Fruit fly (Drosophila melanogaster) Kc167 (cell line): ENCODE data around the gene CG34297.

Experiments used
- Myc ChIP-seq: fragments of >200 bp; optimal IDR thresholded peaks from 2 replicates; lab custom pipeline; 2017; ENCODE audit warnings: missing external identifiers
- Sin3A ChIP-seq: fragments of >200 bp; optimal IDR thresholded peaks from 2 replicates; lab custom pipeline; 2018; ENCODE audit warnings: missing external identifiers
- h ChIP-seq: fragments of >200 bp; optimal IDR thresholded peaks from 3 replicates; lab custom pipeline; 2018; ENCODE audit warnings: missing external identifiers
- insv ChIP-seq: fragments of >200 bp; optimal IDR thresholded peaks from 3 replicates; lab custom pipeline; 2018; ENCODE audit warnings: missing external identifiers
- psq ChIP-seq: fragments of >200 bp; optimal IDR thresholded peaks from 2 replicates; lab custom pipeline; 2017; ENCODE audit warnings: missing external identifiers
- ttk ChIP-seq: sonication (Bioruptor generic); optimal IDR thresholded peaks from 2 replicates; lab custom pipeline; 2017; ENCODE audit warnings: missing external identifiers

The CG34297 gene

DNA sequence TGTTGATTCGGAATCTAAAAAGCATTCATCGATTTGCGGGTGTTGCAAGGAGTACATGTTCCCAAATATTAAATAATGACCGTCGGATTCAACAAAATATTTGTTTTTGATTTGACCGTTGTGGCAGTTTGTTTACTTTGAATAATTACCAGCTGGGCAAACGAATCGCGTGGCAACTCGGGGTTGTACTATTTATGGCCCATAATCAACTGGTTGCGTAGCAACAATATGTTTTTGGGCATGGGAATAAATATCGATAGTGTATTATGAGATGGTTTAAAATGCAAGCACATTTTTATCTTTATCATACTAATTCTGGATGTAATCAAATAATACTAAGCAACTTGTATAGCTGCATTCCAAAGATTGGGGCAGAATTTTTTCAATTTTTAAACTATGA lies at the start of gene CG34297:
Gene CG34297, minus strand, starts transcription at position 101 of the 400 bp plus-strand sequence.
- TF ChIP-seq h (lab: Kevin White, UChicago) (no peak), Sin3A (lab: Kevin White, UChicago) (no peak), Myc (lab: Kevin White, UChicago) (no peak), psq (lab: Kevin White, UChicago) (no peak), insv (lab: Kevin White, UChicago) (no peak), ttk (lab: Kevin White, UChicago) (no peak)

DNA sequence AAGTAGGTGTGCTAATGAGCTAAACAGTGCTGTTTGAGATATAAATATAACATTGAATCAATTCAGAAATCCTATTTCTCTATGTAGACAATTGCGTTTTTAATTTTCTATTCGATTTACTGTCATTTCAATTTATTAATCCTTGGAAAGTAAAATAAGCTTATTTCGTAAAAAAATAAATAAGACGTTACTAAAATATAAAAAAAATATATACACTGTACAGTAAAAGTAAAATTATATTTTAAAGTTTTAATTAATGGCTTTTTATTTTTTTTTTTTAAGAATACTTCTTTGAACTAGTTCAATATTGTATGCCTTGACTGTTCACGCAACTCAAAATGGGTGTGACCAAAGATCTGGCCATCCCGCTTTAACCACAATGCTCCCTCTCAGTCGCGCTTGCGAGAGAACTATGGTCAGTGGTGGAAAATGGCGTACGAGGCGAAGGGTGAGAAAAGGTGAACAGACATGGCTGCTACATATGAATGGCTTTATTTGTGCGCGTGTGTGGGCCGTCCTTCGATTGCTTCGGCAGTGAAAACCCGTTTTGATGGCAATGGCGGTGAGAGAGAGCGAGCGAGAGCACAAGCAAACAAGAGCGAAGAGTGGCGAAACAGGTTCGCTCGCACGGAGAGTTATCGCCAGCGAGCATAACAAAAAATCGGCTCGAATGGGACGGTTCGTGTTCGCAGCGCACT lies 43.5 kb upstream of the CG34297 start, which contains the start of gene Dfd:
Gene Dfd, plus strand, starts transcription at position 648 of the 698 bp plus-strand sequence.
- TF ChIP-seq h (lab: Kevin White, UChicago) (no peak), Myc (lab: Kevin White, UChicago) (no peak), ttk (lab: Kevin White, UChicago) (no peak)

DNA sequence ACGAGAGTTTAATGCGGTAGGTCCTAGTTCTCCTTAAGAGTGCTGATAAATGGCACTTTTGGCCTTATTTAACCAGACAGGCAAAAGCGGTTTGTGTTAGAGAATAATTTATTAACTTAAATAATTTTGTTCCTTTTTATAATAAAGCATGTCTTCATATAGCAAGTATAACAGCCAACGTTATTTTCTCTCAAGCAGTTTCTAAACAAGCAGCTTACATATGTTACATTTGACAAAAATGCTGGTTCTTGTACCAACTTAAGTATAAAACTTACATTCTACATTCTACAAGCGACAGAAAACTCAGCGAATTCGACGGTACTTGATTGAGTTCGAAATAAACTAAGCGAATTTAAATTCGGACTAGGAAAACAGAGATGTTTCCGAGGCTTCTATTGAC lies 32.2 kb upstream of the CG34297 start:
- TF ChIP-seq ttk (lab: Kevin White, UChicago) (no peak), h (lab: Kevin White, UChicago) (no peak), insv (lab: Kevin White, UChicago) (no peak), Sin3A (lab: Kevin White, UChicago) (no peak), psq (lab: Kevin White, UChicago) (no peak), Myc (lab: Kevin White, UChicago) (no peak)

DNA sequence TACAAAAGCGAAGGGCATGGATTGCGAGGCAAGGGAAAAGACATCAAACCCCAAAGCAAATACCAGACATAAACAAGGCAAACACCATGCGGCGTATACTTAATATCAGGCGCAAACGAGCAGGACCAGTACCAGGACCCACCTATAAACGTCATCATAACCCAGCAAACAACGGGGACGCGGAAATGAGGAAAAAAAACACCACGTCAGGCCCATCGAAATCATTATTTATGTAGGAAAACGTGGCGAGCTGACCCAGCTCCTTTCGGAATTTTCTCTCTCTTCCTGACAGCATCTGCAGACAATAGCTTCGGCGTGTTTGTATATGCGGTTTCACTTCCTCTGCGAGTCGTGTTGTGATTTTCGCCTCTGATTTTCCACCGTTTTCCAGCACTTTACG lies 29.0 kb upstream of the CG34297 start:
- no peak for TF ChIP-seq Myc (lab: Kevin White, UChicago)

DNA sequence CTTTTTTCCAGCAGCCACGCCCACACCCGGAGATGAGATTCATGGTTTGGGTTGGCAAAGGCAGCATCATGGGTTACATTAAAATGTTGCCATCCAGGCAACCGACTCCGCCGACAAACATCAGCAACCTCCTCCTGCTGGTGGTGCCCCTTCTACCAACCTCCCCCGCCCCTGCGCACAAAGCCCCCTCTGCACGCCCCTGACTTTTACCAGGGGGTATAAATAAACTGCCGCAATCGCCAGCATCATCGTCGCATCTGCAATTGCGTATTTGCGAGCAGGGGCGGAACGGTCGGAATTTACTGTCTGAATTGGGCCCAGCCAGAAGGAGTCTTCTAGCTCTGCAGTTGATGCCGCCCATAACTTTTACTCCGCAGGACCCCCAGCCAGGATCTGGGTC lies 24.0 kb upstream of the CG34297 start:
- TF ChIP-seq psq (lab: Kevin White, UChicago) (no peak), ttk (lab: Kevin White, UChicago) (no peak), insv (lab: Kevin White, UChicago) (no peak), Myc (lab: Kevin White, UChicago) (no peak), h (lab: Kevin White, UChicago) (no peak), Sin3A (lab: Kevin White, UChicago) (no peak)

DNA sequence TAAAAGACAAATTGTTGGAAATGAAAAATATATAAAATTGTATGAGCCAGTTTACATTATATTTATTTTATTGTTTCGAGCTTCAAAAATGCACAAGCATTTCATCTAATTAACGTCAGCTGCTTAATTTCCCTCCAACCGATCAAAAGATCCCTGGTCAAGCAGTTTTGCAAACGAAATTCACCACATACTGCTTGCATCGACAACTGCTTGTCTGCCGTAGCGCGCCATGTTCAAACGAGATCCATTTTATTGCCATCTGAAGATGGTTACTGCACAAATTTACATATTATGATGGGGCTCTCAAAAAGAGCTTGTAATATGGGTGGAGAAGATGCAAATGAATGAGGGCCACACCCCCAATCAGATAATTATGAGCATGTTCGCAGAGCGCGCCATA lies 20.4 kb upstream of the CG34297 start:
- TF ChIP-seq h (lab: Kevin White, UChicago) (no peak), ttk (lab: Kevin White, UChicago) (no peak), Myc (lab: Kevin White, UChicago) (no peak), Sin3A (lab: Kevin White, UChicago) (no peak), insv (lab: Kevin White, UChicago) (no peak)

DNA sequence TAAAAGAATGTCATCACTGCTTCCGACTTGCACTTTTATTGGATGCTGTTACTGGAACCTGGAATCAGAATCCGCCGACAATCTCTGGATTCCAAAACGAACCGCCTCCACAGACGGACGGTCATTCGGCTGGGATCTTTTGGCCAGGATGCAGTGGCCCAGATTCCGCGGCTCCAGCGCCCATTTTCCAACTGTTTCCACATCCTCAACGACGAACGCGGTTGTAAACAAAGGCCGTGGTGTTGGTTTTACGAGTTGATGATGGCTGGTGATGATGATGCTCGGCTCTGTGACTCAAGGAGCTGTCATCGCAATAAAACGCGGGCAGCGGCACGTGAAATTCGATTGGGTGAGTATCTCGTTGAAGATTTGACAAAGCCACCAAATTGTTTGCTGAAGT lies 19.1 kb upstream of the CG34297 start:
- TF ChIP-seq psq (lab: Kevin White, UChicago) (no peak), Myc (lab: Kevin White, UChicago) (no peak), insv (lab: Kevin White, UChicago) (no peak), h (lab: Kevin White, UChicago) (no peak), ttk (lab: Kevin White, UChicago) (no peak), Sin3A (lab: Kevin White, UChicago) (no peak)

DNA sequence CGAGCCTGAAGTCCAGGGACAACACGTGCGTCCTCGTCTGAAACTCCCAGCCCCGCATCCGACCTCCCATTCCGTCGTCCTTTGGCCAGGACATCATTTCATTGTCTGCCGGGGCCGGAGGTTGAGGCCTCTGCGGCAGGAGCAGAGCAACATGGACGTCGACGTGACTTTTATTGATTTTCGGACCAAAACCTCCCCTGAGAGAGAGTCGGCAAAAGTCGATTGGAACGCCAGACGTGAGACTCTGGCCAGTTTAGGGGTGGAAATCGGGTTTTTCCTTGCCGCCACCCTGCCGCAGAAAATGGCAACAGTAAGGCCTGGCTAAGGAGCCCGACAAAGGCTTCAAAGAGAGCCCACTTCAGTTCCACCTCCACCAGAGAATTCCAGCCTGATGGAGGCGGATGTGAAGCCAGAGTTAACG lies 18.4 kb upstream of the CG34297 start:
- TF ChIP-seq h (lab: Kevin White, UChicago) (no peak), Myc (lab: Kevin White, UChicago) (no peak), ttk (lab: Kevin White, UChicago) (no peak), psq (lab: Kevin White, UChicago) (no peak), Sin3A (lab: Kevin White, UChicago) (no peak), insv (lab: Kevin White, UChicago) (no peak)

DNA sequence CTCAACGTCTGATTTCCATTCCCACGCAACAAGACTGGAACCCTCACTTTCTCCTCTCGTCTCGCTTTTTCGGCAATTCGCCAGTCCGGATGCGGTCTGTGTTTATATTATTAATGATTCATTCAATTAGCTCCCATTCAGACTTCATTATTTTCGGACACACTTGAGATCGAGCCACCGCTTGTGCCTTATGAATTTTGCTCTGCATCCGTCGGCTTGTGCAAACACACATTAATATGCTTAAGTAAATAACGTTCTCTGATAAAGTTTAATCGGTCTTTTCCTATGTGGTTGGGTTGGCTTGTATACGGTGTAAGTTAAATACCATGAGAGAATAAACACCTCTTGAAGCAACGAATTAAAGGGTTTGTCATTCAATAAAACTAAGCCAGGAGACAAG lies 17.0 kb upstream of the CG34297 start:
- TF ChIP-seq ttk (lab: Kevin White, UChicago) (no peak), h (lab: Kevin White, UChicago) (no peak)

DNA sequence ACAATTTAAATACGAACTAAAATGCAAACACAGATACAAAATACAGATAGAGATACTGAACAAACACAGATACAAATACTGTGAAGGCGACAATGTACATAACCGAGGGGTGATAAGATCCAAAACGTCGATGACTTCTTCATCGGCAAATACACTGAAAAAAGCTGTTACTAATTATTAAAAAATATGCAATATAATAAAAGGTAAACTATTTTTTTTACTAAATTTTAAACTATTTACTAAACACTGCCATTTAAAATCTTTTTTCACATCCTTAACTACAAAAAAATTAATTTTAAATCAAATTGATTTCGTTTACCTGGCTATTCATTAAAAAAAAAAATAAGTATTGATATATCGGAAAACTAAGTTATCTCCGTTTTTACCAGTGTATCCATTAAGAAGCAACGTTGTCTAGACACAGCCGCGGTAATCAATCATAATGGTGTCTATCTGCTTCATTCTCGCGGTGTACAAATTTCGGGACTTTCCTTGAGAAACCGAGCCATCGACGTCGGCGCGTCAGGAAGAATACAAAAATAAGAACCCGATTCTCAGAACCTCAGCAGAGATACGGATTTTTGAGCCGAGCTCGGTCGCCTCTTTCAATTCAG lies 15.1 kb upstream of the CG34297 start:
- no peak for TF ChIP-seq ttk (lab: Kevin White, UChicago)
- TF ChIP-seq psq (lab: Kevin White, UChicago): no peak
- TF ChIP-seq h (lab: Kevin White, UChicago): no peak
- TF ChIP-seq insv (lab: Kevin White, UChicago): no peak
- TF ChIP-seq Sin3A (lab: Kevin White, UChicago): no peak
- TF ChIP-seq Myc (lab: Kevin White, UChicago): no peak

DNA sequence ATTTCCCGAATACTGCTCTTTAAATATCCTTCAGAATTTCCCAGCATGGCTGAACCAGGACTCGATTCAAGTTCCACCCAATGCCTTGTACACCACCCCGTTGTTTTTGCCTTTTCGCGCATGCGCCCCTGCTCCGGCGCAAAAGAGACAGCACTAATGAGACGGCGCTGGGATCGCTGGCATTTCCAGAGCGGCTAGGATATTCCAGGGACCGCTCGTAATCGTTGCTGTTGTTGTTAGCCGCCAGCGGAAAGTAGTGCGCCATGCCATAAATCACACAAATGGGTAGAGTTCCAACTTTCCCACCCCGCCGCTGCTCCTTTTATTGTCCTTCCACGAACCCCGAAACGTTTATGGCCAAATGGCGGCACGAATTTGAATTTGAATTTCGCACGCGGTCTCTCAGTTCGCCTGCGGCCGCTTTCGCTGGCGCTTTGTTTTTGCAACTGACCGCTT lies 14.4 kb upstream of the CG34297 start, which contains the start of gene Ama:
Gene Ama, plus strand, starts transcription at position 406 of the 456 bp plus-strand sequence.
- TF ChIP-seq ttk (lab: Kevin White, UChicago) (no peak), Sin3A (lab: Kevin White, UChicago) (no peak), Myc (lab: Kevin White, UChicago) (no peak), insv (lab: Kevin White, UChicago) (no peak), h (lab: Kevin White, UChicago) (no peak)
